Worm (Caenorhabditis elegans) whole organism, midembryonic: ENCODE measurements around the gene F54F7.2.

Source experiments
- T22C8.4 ChIP-seq: fragments of 200-800 bp; sonication (Bioruptor generic); IDR thresholded peaks from 2 replicates; pipeline ENCODE4 v1.3.6; 2022; ENCODE audit warnings: missing genetic modification characterization, missing compliant biosample characterization
- cog-1 ChIP-seq: sonication (generic microtip); optimal IDR thresholded peaks from 2 replicates; lab custom pipeline; 2016; ENCODE audit warnings: missing genetic modification characterization, missing compliant biosample characterization
- flt-1 ChIP-seq: fragments of 200-800 bp; sonication (Bioruptor generic); IDR thresholded peaks from 2 replicates; pipeline ENCODE4 v1.3.6; 2022; ENCODE audit warnings: missing genetic modification characterization, missing compliant biosample characterization
- klf-2 ChIP-seq: fragments of 200-800 bp; sonication (Bioruptor generic); conservative IDR thresholded peaks from 2 replicates; pipeline ENCODE4 v1.3.6; 2022; ENCODE audit warnings: missing genetic modification reagents, missing genetic modification characterization, missing compliant biosample characterization
- med-1 ChIP-seq: sonication (generic microtip); optimal IDR thresholded peaks from 2 replicates; lab custom pipeline; 2017; ENCODE audit warnings: missing genetic modification characterization, mild to moderate bottlenecking, missing compliant biosample characterization, antibody characterized with exemption, missing genetic modification reagents; ENCODE audit not compliant: insufficient read depth
- ref-1 ChIP-seq: fragments of 200-800 bp; sonication (Bioruptor generic); conservative IDR thresholded peaks from 2 replicates; pipeline ENCODE4 v1.3.6; 2022; ENCODE audit warnings: missing genetic modification reagents, missing genetic modification characterization, missing compliant biosample characterization
- tab-1 ChIP-seq: fragments of 200-800 bp; sonication (Bioruptor generic); IDR thresholded peaks from 2 replicates; pipeline ENCODE4 v1.3.6; 2022; ENCODE audit warnings: missing genetic modification characterization, missing compliant biosample characterization
- ztf-23 ChIP-seq: fragments of 200-800 bp; sonication (Bioruptor generic); IDR thresholded peaks from 2 replicates; pipeline ENCODE4 v1.3.6; 2022; ENCODE audit warnings: missing genetic modification reagents, missing genetic modification characterization, missing compliant biosample characterization
- ztf-29 ChIP-seq: fragments of 200-800 bp; sonication (Bioruptor generic); IDR thresholded peaks from 2 replicates; pipeline ENCODE4 v1.3.6; 2022; ENCODE audit warnings: missing genetic modification reagents, missing genetic modification characterization, missing compliant biosample characterization

Gene F54F7.2

DNA sequence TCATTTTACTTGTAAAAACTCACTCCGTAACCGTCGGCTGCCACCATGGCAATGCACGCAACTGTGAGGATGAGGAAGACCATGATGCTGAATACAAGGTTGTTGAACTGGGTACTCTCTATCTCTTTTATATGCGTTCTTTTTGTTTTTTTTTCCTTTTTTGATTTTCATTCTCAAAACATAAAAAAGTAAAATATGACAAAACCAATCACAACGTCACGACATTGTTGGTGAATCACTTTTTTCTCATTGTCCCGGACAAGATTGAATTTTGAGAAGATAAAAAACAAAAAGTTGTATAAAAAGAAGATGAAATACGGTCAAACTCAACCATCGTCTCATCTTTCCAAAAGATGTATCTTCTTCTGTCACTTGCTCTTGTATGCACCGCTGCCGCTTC lies 39.3 kb downstream of the F54F7.2 start, which contains the start of the genes Y62H9A.5 and ule-5:
Y62H9A.5 (minus strand) TSS at position 101 of the 400 bp plus-strand sequence.
ule-5 (plus strand) TSS at position 328 of the 400 bp plus-strand sequence.
- TF ChIP-seq cog-1 (no peak), ztf-23 (GFP tag; lab: Robert Waterston, UW) (no peak), med-1 (no peak)

ce11 chrX:11885577-11885976 lies 42.1 kb downstream of the F54F7.2 start, which contains the start of gene Y62H9A.7:
Y62H9A.7 (minus strand) TSS chrX:11885677.
- TF ChIP-seq ztf-23 (GFP tag; lab: Robert Waterston, UW) (no peak), T22C8.4 (GFP tag; lab: Robert Waterston, UW) (no peak), tab-1 (no peak), flt-1 (GFP tag; lab: Robert Waterston, UW) (no peak), ref-1 (GFP tag; lab: Robert Waterston, UW) (no peak), ztf-29 (no peak), med-1 (no peak), klf-2 (GFP tag; lab: Robert Waterston, UW) (no peak), cog-1 (no peak)

ce11 chrX:11892328-11892727 lies 48.9 kb downstream of the F54F7.2 start, which contains the start of gene Y62H9A.8:
Y62H9A.8 (minus strand) TSS chrX:11892428.
- no peak for TF ChIP-seq ref-1 (GFP tag; lab: Robert Waterston, UW)
- no peak for TF ChIP-seq cog-1
- TF ChIP-seq flt-1 (GFP tag; lab: Robert Waterston, UW) = no peak
- no peak for TF ChIP-seq ztf-23 (GFP tag; lab: Robert Waterston, UW)
- TF ChIP-seq med-1 = no peak
